Fruit fly (Drosophila melanogaster): ENCODE measurements around the gene Qtzl.

The Qtzl gene

DNA sequence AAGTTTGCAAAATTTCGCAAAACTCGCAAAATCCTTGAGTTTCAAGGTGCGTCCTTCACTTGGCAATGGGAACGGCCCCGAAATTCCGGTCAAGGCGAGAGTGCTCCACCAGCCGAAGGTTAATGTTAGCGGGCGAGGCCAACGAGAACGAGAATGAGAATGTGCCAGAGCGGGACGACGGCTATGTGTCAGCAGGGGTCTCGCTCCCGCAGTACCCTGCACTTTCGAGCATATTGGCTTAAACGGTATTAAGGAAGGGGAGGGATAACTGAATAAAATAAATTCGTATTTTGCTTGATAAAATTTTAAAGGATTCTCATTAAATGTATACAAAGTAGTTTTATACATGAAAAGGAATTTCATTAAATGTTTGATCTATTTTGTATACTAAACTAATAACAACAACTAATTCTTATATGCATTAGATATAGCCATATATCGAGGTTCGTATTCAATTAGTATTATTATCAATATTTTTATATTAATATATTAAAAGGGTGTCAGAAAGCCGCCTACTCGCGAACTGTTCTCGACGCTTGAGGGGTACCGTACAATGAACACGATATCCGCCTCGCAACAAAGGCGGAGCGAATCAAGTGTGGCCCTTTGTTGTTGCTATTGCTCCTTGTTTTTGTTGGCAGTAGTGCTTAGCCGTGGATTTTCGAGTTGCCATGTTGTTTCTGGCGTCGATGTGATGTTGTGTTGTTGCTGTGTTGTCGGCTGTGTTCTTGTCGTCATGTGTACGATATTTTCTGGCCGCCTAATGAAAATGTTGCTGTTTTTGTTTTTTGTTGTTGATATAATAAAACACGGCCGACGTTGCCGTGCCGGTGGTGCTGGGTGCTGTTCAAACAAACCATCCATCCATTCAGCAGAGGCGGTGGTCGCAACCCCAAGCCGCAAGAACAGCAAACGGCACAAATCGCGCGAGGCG is 11.1 kb downstream of the Qtzl start (continued):
- peak; percentile 66 for TF ChIP-seq CG13624 (GFP tag; optimal IDR thresholded peaks at IDR 0.05)
- TF ChIP-seq ind (GFP tag; optimal IDR thresholded peaks at IDR 0.05) = peak; percentile 92
- TF ChIP-seq inv (GFP tag; IDR thresholded peaks at IDR 0.05; ENCODE audit: partially characterized antibody) = no peak
- peak; percentile 95 for TF ChIP-seq CG10274 (GFP tag; optimal IDR thresholded peaks at IDR 0.05)
- peak; percentile 91 for TF ChIP-seq az2 (GFP tag; optimal IDR thresholded peaks at IDR 0.05)
- TF ChIP-seq ap (GFP tag; IDR thresholded peaks at IDR 0.05) = no peak
- peak; percentile 90 for TF ChIP-seq CG17359 (tag; optimal IDR thresholded peaks at IDR 0.05)
- TF ChIP-seq gsb-n (tag; optimal IDR thresholded peaks at IDR 0.05) = peak; percentile 95
- peak; percentile 50 for TF ChIP-seq nau (GFP tag; optimal IDR thresholded peaks at IDR 0.05)
- no peak for TF ChIP-seq ssp (GFP tag; IDR thresholded peaks at IDR 0.05)
- no peak for TF ChIP-seq CG4730 (GFP tag; IDR thresholded peaks at IDR 0.05)
- TF ChIP-seq CG6791 (GFP tag; IDR thresholded peaks at IDR 0.05; ENCODE audit: partially characterized antibody) = no peak
- peak; percentile 58 for TF ChIP-seq CG10565 (GFP tag; optimal IDR thresholded peaks at IDR 0.05)
- TF ChIP-seq knrl (GFP tag; IDR thresholded peaks at IDR 0.05; ENCODE audit: partially characterized antibody) = no peak
- TF ChIP-seq CG7963 (GFP tag; IDR thresholded peaks at IDR 0.05; ENCODE audit: partially characterized antibody) = no peak
- TF ChIP-seq lmd (GFP tag; IDR thresholded peaks at IDR 0.05) = no peak
- TF ChIP-seq gt (GFP tag; IDR thresholded peaks at IDR 0.05) = no peak
- TF ChIP-seq CG7745 (tag; optimal IDR thresholded peaks at IDR 0.05) = no peak
- TF ChIP-seq CG12104 (GFP tag; optimal IDR thresholded peaks at IDR 0.05) = peak; percentile 96
- TF ChIP-seq CG11560 (tag; IDR thresholded peaks at IDR 0.05) = no peak
- TF ChIP-seq BtbVII (GFP tag; optimal IDR thresholded peaks at IDR 0.05) = peak; percentile 97
- peak; percentile 82 for TF ChIP-seq ERR (GFP tag; optimal IDR thresholded peaks at IDR 0.05)
- TF ChIP-seq jing (GFP tag; optimal IDR thresholded peaks at IDR 0.05) = peak; percentile 71
- peak; percentile 96 for TF ChIP-seq Ssrp (tag; optimal IDR thresholded peaks at IDR 0.05)
- TF ChIP-seq Med (GFP tag) = peak; percentile 71
- peak; percentile 56 for TF ChIP-seq CG7987 (GFP tag; optimal IDR thresholded peaks at IDR 0.05)
- no peak for TF ChIP-seq pros (GFP tag; optimal IDR thresholded peaks at IDR 0.05)
- TF ChIP-seq wdn (GFP tag; IDR thresholded peaks at IDR 0.05) = no peak
- TF ChIP-seq trh (GFP tag; optimal IDR thresholded peaks at IDR 0.05) = peak; percentile 88
- no peak for TF ChIP-seq ash1 (GFP tag; optimal IDR thresholded peaks at IDR 0.05)
- TF ChIP-seq Sox102F (GFP tag; optimal IDR thresholded peaks at IDR 0.05) = peak; percentile 93
- peak; percentile 51 for TF ChIP-seq CrebB (tag; optimal IDR thresholded peaks at IDR 0.05)
- peak; percentile 91 for TF ChIP-seq YL-1 (GFP tag; optimal IDR thresholded peaks at IDR 0.05)
- TF ChIP-seq CG12659 (GFP tag; optimal IDR thresholded peaks at IDR 0.05) = peak; percentile 97
- TF ChIP-seq HLH3B (GFP tag; IDR thresholded peaks at IDR 0.05) = no peak
- no peak for TF ChIP-seq ci (GFP tag; IDR thresholded peaks at IDR 0.05)
- TF ChIP-seq chn (GFP tag; optimal IDR thresholded peaks at IDR 0.05) = peak; percentile 72
- TF ChIP-seq CG14014 (GFP tag; IDR thresholded peaks at IDR 0.05) = no peak
- TF ChIP-seq CG18011 (GFP tag; optimal IDR thresholded peaks at IDR 0.05) = peak; percentile 16
- no peak for TF ChIP-seq ken (GFP tag; IDR thresholded peaks at IDR 0.05)
- TF ChIP-seq CG33557 (GFP tag; optimal IDR thresholded peaks at IDR 0.05) = peak; percentile 95
- peak; percentile 39 for TF ChIP-seq Sry-β (GFP tag; optimal IDR thresholded peaks at IDR 0.05)
- no peak for TF ChIP-seq sisA (GFP tag; IDR thresholded peaks at IDR 0.05)
- peak; percentile 94 for TF ChIP-seq CG4424 (GFP tag; optimal IDR thresholded peaks at IDR 0.05)
- peak; percentile 41 to 96 for TF ChIP-seq Hr51 (GFP tag; optimal IDR thresholded peaks at IDR 0.05)
- no peak for TF ChIP-seq dimm (GFP tag; IDR thresholded peaks at IDR 0.05)
- no peak for TF ChIP-seq MESR4 (GFP tag; optimal IDR thresholded peaks at IDR 0.05)
- TF ChIP-seq CG18619 (GFP tag; optimal IDR thresholded peaks at IDR 0.05) = peak; percentile 97

Measured in whole organism, embryonic.